Worm (Caenorhabditis elegans) whole organism, young adult: ENCODE measurements around the gene T01C3.3.

Experiments
- F23B12.7 ChIP-seq: sonication (generic microtip); optimal IDR thresholded peaks from 2 replicates; lab custom pipeline; 2017; ENCODE audit warnings: missing genetic modification characterization, mild to moderate bottlenecking, missing compliant biosample characterization, antibody characterized with exemption, moderate library complexity; ENCODE audit not compliant: insufficient read depth
- F39B2.1 ChIP-seq: fragments of 200-800 bp; sonication (Bioruptor generic); IDR thresholded peaks from 2 replicates; pipeline ENCODE4 v1.3.6; 2022; ENCODE audit warnings: missing genetic modification reagents, missing genetic modification characterization, missing compliant biosample characterization
- K11D2.4 ChIP-seq: fragments of 200-800 bp; sonication (Bioruptor generic); IDR thresholded peaks from 2 replicates; pipeline ENCODE4 v1.3.6; 2022; ENCODE audit warnings: missing genetic modification reagents, missing genetic modification characterization, missing compliant biosample characterization
- Y67H2A.10 ChIP-seq: fragments of 200-800 bp; sonication (Bioruptor generic); conservative IDR thresholded peaks from 2 replicates; pipeline ENCODE4 v1.3.6; 2022; ENCODE audit warnings: missing genetic modification reagents, missing genetic modification characterization, missing compliant biosample characterization
- Y95B8A.8 ChIP-seq: fragments of 200-800 bp; sonication (Bioruptor generic); IDR thresholded peaks from 2 replicates; pipeline ENCODE4 v1.3.6; 2022; ENCODE audit warnings: missing genetic modification reagents, missing genetic modification characterization, missing compliant biosample characterization
- ZK185.1 ChIP-seq: sonication (generic microtip); optimal IDR thresholded peaks from 2 replicates; lab custom pipeline; 2016; ENCODE audit warnings: mild to moderate bottlenecking, missing genetic modification characterization, missing compliant biosample characterization; ENCODE audit not compliant: poor library complexity, severe bottlenecking
- ama-1 ChIP-seq, 3 experiments: fragments of 150-350 bp in 1 of 3; sonication (generic microtip) in 2 of 3; optimal IDR thresholded peaks; 2 replicates each; lab custom pipeline; 2014 to 2018; ENCODE audit warnings: missing biosample characterization in 2 of 3, missing genetic modification characterization in 2 of 3, missing genetic modification reagents in 2 of 3
- atf-7 ChIP-seq: sonication (generic microtip); optimal IDR thresholded peaks from 2 replicates; lab custom pipeline; 2017; ENCODE audit warnings: mild to moderate bottlenecking, missing genetic modification characterization, missing compliant biosample characterization
- athp-1 ChIP-seq: sonication (generic microtip); optimal IDR thresholded peaks from 2 replicates; lab custom pipeline; 2017; ENCODE audit warnings: mild to moderate bottlenecking, missing genetic modification characterization, missing compliant biosample characterization
- ceh-100 ChIP-seq: fragments of 200-800 bp; sonication (Bioruptor generic); IDR thresholded peaks from 2 replicates; pipeline ENCODE4 v1.3.6; 2022; ENCODE audit warnings: missing genetic modification reagents, missing genetic modification characterization, missing compliant biosample characterization
- ceh-40 ChIP-seq: fragments of 200-800 bp; sonication (Bioruptor generic); IDR thresholded peaks from 2 replicates; pipeline ENCODE4 v1.3.6; 2022; ENCODE audit warnings: missing genetic modification characterization, missing compliant biosample characterization
- ceh-58 ChIP-seq: fragments of 200-800 bp; sonication (Bioruptor generic); IDR thresholded peaks from 2 replicates; pipeline ENCODE4 v1.3.6; 2022; ENCODE audit warnings: missing genetic modification characterization, missing compliant biosample characterization
- ceh-91 ChIP-seq: fragments of 200-800 bp; sonication (Bioruptor generic); IDR thresholded peaks from 2 replicates; pipeline ENCODE4 v1.3.6; 2022; ENCODE audit warnings: missing genetic modification reagents, missing genetic modification characterization, missing compliant biosample characterization
- egl-18 ChIP-seq: fragments of 200-800 bp; sonication (Bioruptor generic); IDR thresholded peaks from 2 replicates; pipeline ENCODE4 v1.3.6; 2022; ENCODE audit warnings: missing genetic modification reagents, missing genetic modification characterization, missing compliant biosample characterization
- egrh-3 ChIP-seq: fragments of 200-800 bp; sonication (Bioruptor generic); IDR thresholded peaks from 2 replicates; pipeline ENCODE4 v1.3.6; 2022; ENCODE audit warnings: missing genetic modification reagents, missing genetic modification characterization, missing compliant biosample characterization
- ets-4 ChIP-seq: fragments of 200-800 bp; sonication (Bioruptor generic); optimal IDR thresholded peaks from 2 replicates; lab custom pipeline; 2018; ENCODE audit warnings: mild to moderate bottlenecking, missing genetic modification characterization, missing compliant biosample characterization
- hlh-26 ChIP-seq: fragments of 200-800 bp; sonication (Bioruptor generic); conservative IDR thresholded peaks from 2 replicates; pipeline ENCODE4 v1.3.6; 2022; ENCODE audit warnings: missing genetic modification reagents, missing genetic modification characterization, missing compliant biosample characterization
- hmg-20 ChIP-seq: fragments of 200-800 bp; sonication (Bioruptor generic); IDR thresholded peaks from 2 replicates; pipeline ENCODE4 v1.3.6; 2022; ENCODE audit warnings: missing genetic modification reagents, missing genetic modification characterization, missing compliant biosample characterization
- hrde-1 ChIP-seq: sonication (generic microtip); optimal IDR thresholded peaks from 2 replicates; lab custom pipeline; 2016; ENCODE audit warnings: missing genetic modification characterization, mild to moderate bottlenecking, missing compliant biosample characterization, moderate library complexity, missing genotype, missing genetic modification reagents, borderline replicate concordance
- hsf-1 ChIP-seq: fragments of 200-800 bp; sonication (Bioruptor generic); IDR thresholded peaks from 2 replicates; pipeline ENCODE4 v1.3.6; 2022; ENCODE audit warnings: missing genetic modification reagents, missing genetic modification characterization, missing compliant biosample characterization
- let-607 ChIP-seq, 2 experiments: fragments of 200-800 bp in 1 of 2; sonication (Bioruptor generic) in 1 of 2; sonication (generic microtip) in 1 of 2; optimal IDR thresholded peaks; 2 replicates each; lab custom pipeline; 2016 to 2018; ENCODE audit warnings: mild to moderate bottlenecking in 2 of 2, missing compliant biosample characterization in 2 of 2, missing genetic modification characterization in 2 of 2, moderate library complexity in 2 of 2, missing genotype in 1 of 2
- lin-26 ChIP-seq: fragments of 200-800 bp; sonication (Bioruptor generic); IDR thresholded peaks from 2 replicates; pipeline ENCODE4 v1.3.6; 2022; ENCODE audit warnings: missing genetic modification reagents, missing genetic modification characterization, missing compliant biosample characterization
- lin-40 ChIP-seq: sonication (generic microtip); optimal IDR thresholded peaks from 2 replicates; lab custom pipeline; 2016; ENCODE audit warnings: missing genetic modification characterization, mild to moderate bottlenecking, missing compliant biosample characterization, missing genotype, missing genetic modification reagents
- lsl-1 ChIP-seq: fragments of 200-800 bp; sonication (Bioruptor generic); optimal IDR thresholded peaks from 2 replicates; lab custom pipeline; 2018; ENCODE audit warnings: mild to moderate bottlenecking, missing genetic modification characterization, moderate library complexity, missing compliant biosample characterization
- madf-10 ChIP-seq: sonication (generic microtip); optimal IDR thresholded peaks from 2 replicates; lab custom pipeline; 2016; ENCODE audit warnings: mild to moderate bottlenecking, missing genetic modification characterization, missing compliant biosample characterization
- madf-6 ChIP-seq: fragments of 200-800 bp; sonication (Bioruptor generic); IDR thresholded peaks from 2 replicates; pipeline ENCODE4 v1.3.6; 2022; ENCODE audit warnings: missing genetic modification reagents, missing genetic modification characterization, missing compliant biosample characterization
- nfya-1 ChIP-seq: sonication (generic microtip); optimal IDR thresholded peaks from 2 replicates; lab custom pipeline; 2017; ENCODE audit warnings: antibody characterized with exemption, missing compliant biosample characterization, missing genetic modification characterization, borderline replicate concordance; ENCODE audit not compliant: insufficient read depth
- nfya-2 ChIP-seq: fragments of 200-800 bp; sonication (Bioruptor generic); IDR thresholded peaks from 2 replicates; pipeline ENCODE4 v1.3.6; 2022; ENCODE audit warnings: missing genetic modification reagents, missing genetic modification characterization, missing compliant biosample characterization
- nfyb-1 ChIP-seq: fragments of 200-800 bp; sonication (Bioruptor generic); IDR thresholded peaks from 2 replicates; pipeline ENCODE4 v1.3.6; 2022; ENCODE audit warnings: missing genetic modification reagents, missing genetic modification characterization, missing compliant biosample characterization
- nhr-80 ChIP-seq: sonication (generic microtip); optimal IDR thresholded peaks from 2 replicates; lab custom pipeline; 2016; ENCODE audit warnings: missing genetic modification characterization, missing compliant biosample characterization
- pbrm-1 ChIP-seq: fragments of 200-800 bp; sonication (Bioruptor generic); IDR thresholded peaks from 2 replicates; pipeline ENCODE4 v1.3.6; 2022; ENCODE audit warnings: missing genetic modification reagents, missing genetic modification characterization, missing compliant biosample characterization
- rec-8 ChIP-seq, 2 experiments: sonication (generic microtip); optimal IDR thresholded peaks; 2 replicates each; lab custom pipeline; 2016; ENCODE audit warnings: mild to moderate bottlenecking in 2 of 2, missing genetic modification characterization in 2 of 2, missing genetic modification reagents in 2 of 2, missing genotype in 2 of 2, missing biosample characterization in 1 of 2, missing compliant biosample characterization in 1 of 2, moderate library complexity in 1 of 2
- rpc-1 ChIP-seq, 2 experiments: fragments of 150-350 bp in 1 of 2; sonication (generic microtip) in 1 of 2; optimal IDR thresholded peaks; 2 replicates each; lab custom pipeline; 2014 to 2018; ENCODE audit warnings: missing biosample characterization in 1 of 2, missing genetic modification characterization in 1 of 2, missing genetic modification reagents in 1 of 2, missing genotype in 1 of 2
- sea-2 ChIP-seq: fragments of 200-800 bp; sonication (Bioruptor generic); IDR thresholded peaks from 2 replicates; pipeline ENCODE4 v1.3.6; 2022; ENCODE audit warnings: missing genetic modification characterization, missing compliant biosample characterization
- sptf-2 ChIP-seq: fragments of 200-800 bp; sonication (Bioruptor generic); optimal IDR thresholded peaks from 2 replicates; lab custom pipeline; 2018; ENCODE audit warnings: mild to moderate bottlenecking, missing genetic modification characterization, missing compliant biosample characterization
- tbp1 ChIP-seq: fragments of 200-800 bp; sonication (Bioruptor generic); optimal IDR thresholded peaks from 2 replicates; lab custom pipeline; 2018; ENCODE audit warnings: mild to moderate bottlenecking, missing genetic modification characterization, missing compliant biosample characterization
- tlf-1 ChIP-seq: fragments of 200-800 bp; sonication (Bioruptor generic); optimal IDR thresholded peaks from 2 replicates; lab custom pipeline; 2018; ENCODE audit warnings: mild to moderate bottlenecking, missing genetic modification characterization, missing compliant biosample characterization
- unc-130 ChIP-seq: sonication (generic microtip); optimal IDR thresholded peaks from 2 replicates; lab custom pipeline; 2016; ENCODE audit warnings: missing genetic modification reagents, missing genetic modification characterization, missing compliant biosample characterization
- ztf-25 ChIP-seq: fragments of 200-800 bp; sonication (Bioruptor generic); IDR thresholded peaks from 2 replicates; pipeline ENCODE4 v1.3.6; 2022; ENCODE audit warnings: missing genetic modification reagents, missing genetic modification characterization, missing compliant biosample characterization
- ztf-28 ChIP-seq: fragments of 200-800 bp; sonication (Bioruptor generic); IDR thresholded peaks from 2 replicates; pipeline ENCODE4 v1.3.6; 2022; ENCODE audit warnings: missing genetic modification reagents, missing genetic modification characterization, missing compliant biosample characterization
- ztf-3 ChIP-seq: fragments of 200-800 bp; sonication (Bioruptor generic); optimal IDR thresholded peaks from 2 replicates; lab custom pipeline; 2018; ENCODE audit warnings: mild to moderate bottlenecking, missing genetic modification characterization, missing compliant biosample characterization

Gene T01C3.3

DNA sequence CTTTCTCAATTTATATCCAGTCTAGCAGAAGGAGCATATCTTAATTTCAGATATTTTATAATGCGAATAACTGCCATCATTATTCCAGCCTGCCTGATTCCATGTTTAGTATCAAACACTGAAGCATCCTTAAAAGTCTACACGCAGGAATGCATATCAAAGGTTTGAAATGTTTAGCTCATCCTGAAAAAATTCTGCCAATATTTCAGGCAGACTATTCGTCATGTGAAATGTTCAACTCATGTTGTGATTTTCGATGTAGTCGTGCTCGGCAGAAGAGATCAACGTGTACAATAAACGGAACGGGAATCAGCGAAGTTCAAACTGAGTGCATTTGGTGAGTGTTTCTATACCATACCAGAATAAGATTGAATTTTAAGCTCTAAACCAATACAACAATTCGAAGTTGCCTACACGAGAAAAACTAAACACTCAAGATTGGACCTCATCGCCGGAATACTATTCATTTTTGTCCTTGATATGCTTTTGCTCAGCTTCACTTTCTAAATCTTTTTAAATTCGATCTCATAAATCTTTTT, 7.1 kb upstream of the T01C3.3 start, which contains the start of gene T01C3.11 (continued):
- TF ChIP-seq athp-1 (tag; lab: Kevin White, UChicago) = peak; percentile 34
- TF ChIP-seq ets-4 (GFP tag; lab: Kevin White, UChicago) = no peak
- TF ChIP-seq ZK185.1 (tag; lab: Kevin White, UChicago) = peak; percentile 7
- TF ChIP-seq egrh-3 (GFP tag; lab: Robert Waterston, UW) = no peak
- TF ChIP-seq ama-1 (optimal IDR thresholded peaks at IDR 0.05; lab: Kevin White, UChicago) = no peak
- no peak for TF ChIP-seq ama-1 (GFP tag; optimal IDR thresholded peaks at IDR 0.05; lab: Kevin White, UChicago)
- TF ChIP-seq Y95B8A.8 = no peak
- TF ChIP-seq ceh-100 (GFP tag; lab: Robert Waterston, UW) = no peak; the same call in 1 of the 2 replicates
- TF ChIP-seq nfyb-1 = no peak
- TF ChIP-seq lin-26 = no peak
- peak; percentile 32 for TF ChIP-seq tbp1 (GFP tag; lab: Kevin White, UChicago)
- peak; percentile 84 for TF ChIP-seq hrde-1 (tag; lab: Kevin White, UChicago)
- no peak for TF ChIP-seq lsl-1 (GFP tag; lab: Kevin White, UChicago)
- TF ChIP-seq K11D2.4 (GFP tag; lab: Robert Waterston, UW) = no peak
- no peak for TF ChIP-seq tlf-1 (GFP tag; lab: Kevin White, UChicago)
- TF ChIP-seq ceh-40 = 0 out of 2 replicates have a peak, but pooled peaks have one; percentile 11
- no peak for TF ChIP-seq nhr-80 (tag; lab: Kevin White, UChicago)
- peak; percentile 5; the same call in 1 of the 2 replicates for TF ChIP-seq hsf-1 (GFP tag; lab: Robert Waterston, UW)
- TF ChIP-seq madf-10 (tag; lab: Kevin White, UChicago) = no peak
- no peak for TF ChIP-seq let-607 (tag; optimal IDR thresholded peaks at IDR 0.05; lab: Kevin White, UChicago)
- peak; percentile 57 for TF ChIP-seq madf-6 (GFP tag; lab: Robert Waterston, UW)

ce11 chrV:14996236-14996635, 3.8 kb upstream of the T01C3.3 start, which contains the start of gene irld-14:
irld-14 (plus strand) TSS chrV:14996536.
- TF ChIP-seq hrde-1 (tag; lab: Kevin White, UChicago) (no peak), ama-1 (optimal IDR thresholded peaks at IDR 0.05; lab: Kevin White, UChicago) (no peak), ama-1 (GFP tag; optimal IDR thresholded peaks at IDR 0.05; lab: Kevin White, UChicago) (no peak), lin-40 (tag; lab: Kevin White, UChicago) (no peak)

DNA sequence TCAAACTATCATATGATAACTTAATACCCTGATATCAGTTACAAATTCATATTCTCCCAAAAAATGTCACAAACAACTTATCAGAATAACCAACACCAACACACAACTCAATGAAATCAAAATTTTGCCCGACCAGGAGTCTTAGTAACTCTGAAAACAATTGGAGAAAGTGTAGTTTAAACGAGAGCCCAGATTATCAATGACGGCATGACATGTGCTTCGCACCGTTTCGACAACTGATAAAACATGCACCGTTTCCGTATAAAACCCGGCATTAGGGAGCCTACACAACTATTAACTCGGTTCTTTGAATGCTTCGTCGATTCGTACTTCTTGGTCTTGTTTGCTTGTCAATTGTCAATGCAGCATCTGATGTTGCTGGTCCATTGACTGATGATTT, 1.1 kb upstream of the T01C3.3 start, which contains the start of gene fil-1:
Gene fil-1, plus strand, starts transcription at position 219 of the 400 bp plus-strand sequence.
- TF ChIP-seq nhr-80 (tag; lab: Kevin White, UChicago) = peak; percentile 22
- TF ChIP-seq Y67H2A.10 (GFP tag; lab: Robert Waterston, UW) = no peak
- TF ChIP-seq hlh-26 (GFP tag; lab: Robert Waterston, UW) = no peak

DNA sequence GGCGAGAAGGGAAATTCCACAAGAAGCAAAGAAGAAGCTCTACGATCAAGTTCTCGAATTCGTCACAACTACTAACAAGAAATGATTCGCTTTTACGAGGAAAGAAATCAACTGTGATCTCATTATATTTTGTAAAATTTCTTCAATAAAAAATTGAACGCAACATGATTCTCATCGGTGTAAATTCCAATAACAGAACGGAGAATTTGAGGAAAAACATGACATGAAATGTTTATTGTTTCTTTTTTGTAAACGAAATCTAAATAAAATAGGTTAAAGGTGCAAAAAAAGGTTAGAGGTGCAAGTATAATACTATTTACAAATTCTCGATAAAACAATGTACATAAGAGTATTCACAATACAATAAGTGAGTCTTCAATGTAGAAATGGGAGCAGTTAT, 988 bp downstream of the T01C3.3 start:
- TF ChIP-seq ceh-58 (GFP tag; lab: Robert Waterston, UW) (no peak), ztf-28 (no peak), atf-7 (tag; lab: Kevin White, UChicago) (no peak), ztf-3 (GFP tag; lab: Kevin White, UChicago) (no peak), nfya-2 (GFP tag; lab: Robert Waterston, UW) (no peak), egl-18 (GFP tag; lab: Robert Waterston, UW) (no peak), hmg-20 (GFP tag; lab: Robert Waterston, UW) (no peak), sptf-2 (GFP tag; lab: Kevin White, UChicago) (no peak), F39B2.1 (GFP tag; lab: Robert Waterston, UW) (0 out of 2 replicates have a peak, but pooled peaks have one; percentile 43), sea-2 (GFP tag; lab: Robert Waterston, UW) (no peak), rec-8 (tag; optimal IDR thresholded peaks at IDR 0.05; lab: Kevin White, UChicago) (no peak), F23B12.7 (tag; lab: Kevin White, UChicago) (no peak), ceh-91 (no peak), nfya-1 (tag; lab: Kevin White, UChicago) (no peak), pbrm-1 (0 out of 2 replicates have a peak, but pooled peaks have one; percentile 13), nhr-80 (tag; lab: Kevin White, UChicago) (no peak), rpc-1 (optimal IDR thresholded peaks at IDR 0.05; lab: Kevin White, UChicago) (no peak), rpc-1 (tag; optimal IDR thresholded peaks at IDR 0.05; lab: Kevin White, UChicago) (no peak), ztf-25 (GFP tag; lab: Robert Waterston, UW) (no peak), unc-130 (GFP tag; lab: Kevin White, UChicago) (peak; percentile 65)
